Worm (Caenorhabditis elegans): ENCODE results near the gene F22F7.12.

- no peak for TF ChIP-seq him-1 (tag; optimal IDR thresholded peaks at IDR 0.05)
- TF ChIP-seq W03F9.2 (tag; optimal IDR thresholded peaks at IDR 0.05) = no peak
These were observed 9.0 kb upstream of the F22F7.12 start, which contains the start of gene srbc-23 for ce11 chrV:2153274-2153673.
